Worm (Caenorhabditis elegans) whole organism, late embryonic: ENCODE results near the gene col-142.

Source experiments
- ama-1 ChIP-seq: fragments of 150-350 bp; optimal IDR thresholded peaks from 2 replicates; lab custom pipeline; 2014
- hlh-6 ChIP-seq: sonication (generic microtip); optimal IDR thresholded peaks from 2 replicates; lab custom pipeline; 2016; ENCODE audit warnings: missing genotype, missing genetic modification characterization, missing compliant biosample characterization
- hlh-8 ChIP-seq: sonication (generic microtip); optimal IDR thresholded peaks from 2 replicates; lab custom pipeline; 2016; ENCODE audit warnings: missing genotype, missing genetic modification characterization, missing compliant biosample characterization
- nfya-1 ChIP-seq: sonication (generic microtip); optimal IDR thresholded peaks from 2 replicates; lab custom pipeline; 2017; ENCODE audit warnings: missing genetic modification characterization, mild to moderate bottlenecking, missing compliant biosample characterization, antibody characterized with exemption, moderate library complexity
- nhr-11 ChIP-seq: fragments of 150-350 bp; optimal IDR thresholded peaks from 2 replicates; lab custom pipeline; 2014; ENCODE audit warnings: missing biosample characterization, missing genetic modification characterization
- pha-4 ChIP-seq: fragments of 150-350 bp; optimal IDR thresholded peaks from 2 replicates; lab custom pipeline; 2018; ENCODE audit warnings: missing biosample characterization, missing genetic modification reagents, missing genetic modification characterization
- pqm-1 ChIP-seq: sonication (generic microtip); optimal IDR thresholded peaks from 2 replicates; lab custom pipeline; 2016; ENCODE audit warnings: missing genetic modification characterization, missing compliant biosample characterization
- ztf-16 ChIP-seq: sonication (generic microtip); optimal IDR thresholded peaks from 2 replicates; lab custom pipeline; 2017; ENCODE audit warnings: missing genetic modification characterization, missing compliant biosample characterization

- TF ChIP-seq pqm-1 (tag; lab: Kevin White, UChicago) (no peak), hlh-8 (tag; lab: Kevin White, UChicago) (no peak), ama-1 (lab: Kevin White, UChicago) (no peak), ztf-16 (tag; lab: Kevin White, UChicago) (no peak), pha-4 (no peak), nfya-1 (no peak), nhr-11 (tag; lab: Kevin White, UChicago) (no peak), hlh-6 (no peak)
Measured at ce11 chrV:6875795-6876194, 44.8 kb downstream of the col-142 start.
